Fruit fly (Drosophila melanogaster) Kc167 (cell line): ENCODE results near the gene CG11085.

Experiments
- Sin3A ChIP-seq: fragments of >200 bp; optimal IDR thresholded peaks from 2 replicates; lab custom pipeline; 2018; ENCODE audit warnings: missing external identifiers
- insv ChIP-seq: fragments of >200 bp; optimal IDR thresholded peaks from 3 replicates; lab custom pipeline; 2018; ENCODE audit warnings: missing external identifiers
- ttk ChIP-seq: sonication (Bioruptor generic); optimal IDR thresholded peaks from 2 replicates; lab custom pipeline; 2017; ENCODE audit warnings: missing external identifiers

- TF ChIP-seq Sin3A (lab: Kevin White, UChicago) = no peak
- TF ChIP-seq insv (lab: Kevin White, UChicago) = no peak
- TF ChIP-seq ttk = no peak
Observed at dm6 chrX:12633204-12633603, 17.1 kb downstream of the CG11085 start.
